Worm (Caenorhabditis elegans) whole organism, early embryonic: ENCODE data around the gene Y116A8C.33.

Experiments used
- F13C5.2 ChIP-seq: sonication (generic microtip); optimal IDR thresholded peaks from 2 replicates; lab custom pipeline; 2017; ENCODE audit warnings: mild to moderate bottlenecking, missing genetic modification characterization, inconsistent platforms, missing compliant biosample characterization
- ama-1 ChIP-seq: fragments of 150-350 bp; optimal IDR thresholded peaks from 2 replicates; lab custom pipeline; 2014
- ceh-13 ChIP-seq: fragments of 200-800 bp; sonication (Bioruptor generic); optimal IDR thresholded peaks from 2 replicates; lab custom pipeline; 2018; ENCODE audit warnings: mild to moderate bottlenecking, missing genetic modification characterization, missing compliant biosample characterization
- ceh-36 ChIP-seq: sonication (generic microtip); optimal IDR thresholded peaks from 2 replicates; lab custom pipeline; 2016; ENCODE audit warnings: missing genetic modification characterization, inconsistent platforms, missing compliant biosample characterization
- ets-7 ChIP-seq: sonication (generic microtip); optimal IDR thresholded peaks from 2 replicates; lab custom pipeline; 2016; ENCODE audit warnings: missing genotype, missing genetic modification characterization, missing compliant biosample characterization
- flt-1 ChIP-seq: fragments of 200-800 bp; sonication (Bioruptor generic); IDR thresholded peaks from 2 replicates; pipeline ENCODE4 v1.3.6; 2022; ENCODE audit warnings: missing genetic modification characterization, missing compliant biosample characterization
- hmbx-1 ChIP-seq: sonication (generic microtip); optimal IDR thresholded peaks from 2 replicates; lab custom pipeline; 2016; ENCODE audit warnings: mild to moderate bottlenecking, missing genetic modification characterization, missing compliant biosample characterization
- hnd-1 ChIP-seq: sonication (generic microtip); optimal IDR thresholded peaks from 2 replicates; lab custom pipeline; 2016; ENCODE audit warnings: missing genetic modification characterization, missing compliant biosample characterization
- sea-1 ChIP-seq: fragments of 200-800 bp; sonication (Bioruptor generic); conservative IDR thresholded peaks from 2 replicates; pipeline ENCODE4 v1.3.6; 2022; ENCODE audit warnings: missing genetic modification characterization, missing compliant biosample characterization
- tbx-11 ChIP-seq: fragments of 200-800 bp; sonication (Bioruptor generic); IDR thresholded peaks from 2 replicates; pipeline ENCODE4 v1.3.6; 2022; ENCODE audit warnings: missing genetic modification characterization, missing compliant biosample characterization
- tra-4 ChIP-seq: sonication (generic microtip); optimal IDR thresholded peaks from 2 replicates; lab custom pipeline; 2017; ENCODE audit warnings: missing genetic modification characterization, missing compliant biosample characterization

- TF ChIP-seq F13C5.2 (tag; lab: Kevin White, UChicago), result no peak
- TF ChIP-seq hmbx-1 (tag; lab: Kevin White, UChicago), result no peak
- TF ChIP-seq ama-1, result no peak
- TF ChIP-seq ceh-13 (GFP tag; lab: Kevin White, UChicago), result no peak
- TF ChIP-seq hnd-1, result no peak
- no peak for TF ChIP-seq tbx-11 (GFP tag; lab: Robert Waterston, UW)
- TF ChIP-seq ets-7 (tag; lab: Kevin White, UChicago), result no peak
- no peak for TF ChIP-seq flt-1 (GFP tag; lab: Robert Waterston, UW)
- no peak for TF ChIP-seq tra-4 (tag; lab: Kevin White, UChicago)
- TF ChIP-seq sea-1 (GFP tag; lab: Robert Waterston, UW), result no peak
- no peak for TF ChIP-seq ceh-36
Observed at ce11 chrIV:17078649-17079048, 33.3 kb upstream of the Y116A8C.33 start, which contains the start of gene Y116A8C.25.
